Worm (Caenorhabditis elegans): ENCODE measurements around the gene C14A4.9.

Gene C14A4.9

ce11 chrII:10558962-10559415 lies 40.1 kb upstream of the C14A4.9 start (continued):
- TF ChIP-seq elt-1 (tag; optimal IDR thresholded peaks at IDR 0.05), result no peak
- no peak for TF ChIP-seq nhr-77 (tag; optimal IDR thresholded peaks at IDR 0.05)
- peak in 1 of 2 experiments; percentile 7 for TF ChIP-seq mdl-1 (tag; optimal IDR thresholded peaks at IDR 0.05)
- TF ChIP-seq blmp-1 (tag; optimal IDR thresholded peaks at IDR 0.05; ENCODE audit: insufficient read depth), result peak; percentile 60
- no peak for TF ChIP-seq ceh-82 (tag; optimal IDR thresholded peaks at IDR 0.05)
- no peak for TF ChIP-seq nhr-12 (tag; optimal IDR thresholded peaks at IDR 0.05)
- peak; percentile 62 for TF ChIP-seq ztf-4 (tag; optimal IDR thresholded peaks at IDR 0.05)
- no peak for TF ChIP-seq ZK546.5 (tag; optimal IDR thresholded peaks at IDR 0.05)
- no peak for TF ChIP-seq ztf-1 (GFP tag; conservative IDR thresholded peaks at IDR 0.05)
- TF ChIP-seq crh-2 (tag; optimal IDR thresholded peaks at IDR 0.05), result no peak
- peak; percentile 53 for TF ChIP-seq Y55F3AM.14 (GFP tag; optimal IDR thresholded peaks at IDR 0.05)
- peak; percentile 16 for TF ChIP-seq lin-11 (tag; optimal IDR thresholded peaks at IDR 0.05)
- no peak for TF ChIP-seq egl-27 (tag; optimal IDR thresholded peaks at IDR 0.05)
- peak; percentile 3 for TF ChIP-seq lin-13 (GFP tag; optimal IDR thresholded peaks at IDR 0.05)
- TF ChIP-seq dmd-4 (tag; optimal IDR thresholded peaks at IDR 0.05), result no peak
- TF ChIP-seq mab-5 (tag; optimal IDR thresholded peaks at IDR 0.05), result peak; percentile 41
- TF ChIP-seq unc-55 (GFP tag; optimal IDR thresholded peaks at IDR 0.05), result no peak
- TF ChIP-seq nhr-237 (tag; optimal IDR thresholded peaks at IDR 0.05), result no peak

- TF ChIP-seq ama-1 (optimal IDR thresholded peaks at IDR 0.05), result peak; percentile 7
- TF ChIP-seq fos-1 (tag; optimal IDR thresholded peaks at IDR 0.05), result peak; percentile 4
- no peak for TF ChIP-seq ceh-82 (tag; optimal IDR thresholded peaks at IDR 0.05)
- no peak for TF ChIP-seq nhr-77 (tag; optimal IDR thresholded peaks at IDR 0.05)
- peak; percentile 13 for TF ChIP-seq nhr-6 (tag; optimal IDR thresholded peaks at IDR 0.05)
- TF ChIP-seq nhr-21 (tag; optimal IDR thresholded peaks at IDR 0.05), result peak; percentile 23
- TF ChIP-seq mab-5 (tag; optimal IDR thresholded peaks at IDR 0.05), result no peak
- no peak for TF ChIP-seq R02D3.7 (tag; optimal IDR thresholded peaks at IDR 0.05)
- TF ChIP-seq sem-4 (tag; optimal IDR thresholded peaks at IDR 0.05), result no peak
Observed at ce11 chrII:10559671-10560184, 39.4 kb upstream of the C14A4.9 start.

ce11 chrII:10563368-10563767 lies 35.8 kb upstream of the C14A4.9 start, which contains the start of gene cdc-48.1:
Gene cdc-48.1 (minus strand): TSS chrII:10563407.
- TF ChIP-seq unc-62 (GFP tag; optimal IDR thresholded peaks at IDR 0.05) (peak; percentile 98), alr-1 (tag; optimal IDR thresholded peaks at IDR 0.05) (no peak), lin-11 (tag; optimal IDR thresholded peaks at IDR 0.05) (peak; percentile 98), nhr-21 (tag; optimal IDR thresholded peaks at IDR 0.05) (peak; percentile 100), mdl-1 (tag; optimal IDR thresholded peaks at IDR 0.05) (peak; percentile 39 to 97), nhr-10 (tag; optimal IDR thresholded peaks at IDR 0.05) (peak; percentile 95), elt-3 (tag; optimal IDR thresholded peaks at IDR 0.05) (no peak), F13H6.1 (tag; optimal IDR thresholded peaks at IDR 0.05) (peak; percentile 100), ztf-11 (tag; optimal IDR thresholded peaks at IDR 0.05) (peak; percentile 87), sem-4 (tag; optimal IDR thresholded peaks at IDR 0.05) (peak; percentile 100), nhr-77 (tag; optimal IDR thresholded peaks at IDR 0.05) (peak; percentile 99), fos-1 (tag; optimal IDR thresholded peaks at IDR 0.05) (peak; percentile 100), mbf-1 (tag; optimal IDR thresholded peaks at IDR 0.05) (peak; percentile 70), zag-1 (tag; optimal IDR thresholded peaks at IDR 0.05) (peak; percentile 100), blmp-1 (tag; optimal IDR thresholded peaks at IDR 0.05; ENCODE audit: insufficient read depth) (peak; percentile 97), ceh-16 (tag; optimal IDR thresholded peaks at IDR 0.05) (peak; percentile 100), ztf-1 (GFP tag; conservative IDR thresholded peaks at IDR 0.05) (peak; percentile 99; the same call in 1 of the 2 replicates), ceh-82 (tag; optimal IDR thresholded peaks at IDR 0.05) (peak; percentile 98), ztf-4 (tag; optimal IDR thresholded peaks at IDR 0.05) (peak; percentile 100), sma-9 (GFP tag; optimal IDR thresholded peaks at IDR 0.05) (peak; percentile 100), sma-9 (tag; optimal IDR thresholded peaks at IDR 0.05) (peak; percentile 49), nhr-6 (tag; optimal IDR thresholded peaks at IDR 0.05) (peak; percentile 100), nhr-237 (tag; optimal IDR thresholded peaks at IDR 0.05) (peak; percentile 93), C34F6.9 (tag; optimal IDR thresholded peaks at IDR 0.05) (peak; percentile 100), nhr-23 (tag; optimal IDR thresholded peaks at IDR 0.05) (peak; percentile 62), unc-39 (tag; optimal IDR thresholded peaks at IDR 0.05) (peak; percentile 57), ama-1 (optimal IDR thresholded peaks at IDR 0.05) (peak; percentile 97), nhr-12 (tag; optimal IDR thresholded peaks at IDR 0.05) (peak; percentile 84), aly-2 (tag; optimal IDR thresholded peaks at IDR 0.05) (peak; percentile 81), snpc-4 (tag; optimal IDR thresholded peaks at IDR 0.05) (peak; percentile 95), mab-5 (tag; optimal IDR thresholded peaks at IDR 0.05) (peak; percentile 98), sma-3 (GFP tag; optimal IDR thresholded peaks at IDR 0.05) (peak; percentile 100), skn-1 (tag; optimal IDR thresholded peaks at IDR 0.05) (peak; percentile 100), egl-27 (tag; optimal IDR thresholded peaks at IDR 0.05) (peak; percentile 100), nhr-25 (tag; optimal IDR thresholded peaks at IDR 0.05) (peak; percentile 100), ZK546.5 (tag; optimal IDR thresholded peaks at IDR 0.05) (peak; percentile 93), lin-13 (GFP tag; optimal IDR thresholded peaks at IDR 0.05) (peak; percentile 100), nhr-129 (tag; optimal IDR thresholded peaks at IDR 0.05) (peak; percentile 99), peb-1 (tag; optimal IDR thresholded peaks at IDR 0.05) (peak; percentile 55), nhr-11 (tag; optimal IDR thresholded peaks at IDR 0.05) (peak; percentile 98), unc-55 (GFP tag; optimal IDR thresholded peaks at IDR 0.05) (peak; percentile 100), dmd-4 (tag; optimal IDR thresholded peaks at IDR 0.05) (peak; percentile 78), Y55F3AM.14 (GFP tag; optimal IDR thresholded peaks at IDR 0.05) (peak; percentile 99), R02D3.7 (tag; optimal IDR thresholded peaks at IDR 0.05) (peak; percentile 91), elt-1 (tag; optimal IDR thresholded peaks at IDR 0.05) (peak; percentile 47)

Measured in whole organism, L2 larva.